Worm (Caenorhabditis elegans) whole organism, mixed stage, embryonic: ENCODE data around the gene C07G3.15.

Experiments
- blmp-1 ChIP-seq: fragments of 150-350 bp; optimal IDR thresholded peaks from 2 replicates; lab custom pipeline; 2014; ENCODE audit warnings: missing biosample characterization, missing genetic modification characterization
- elt-3 ChIP-seq: fragments of 150-350 bp; optimal IDR thresholded peaks from 2 replicates; lab custom pipeline; 2014; ENCODE audit warnings: missing biosample characterization, missing genetic modification characterization
- nhr-12 ChIP-seq: fragments of 150-350 bp; optimal IDR thresholded peaks from 2 replicates; lab custom pipeline; 2014; ENCODE audit warnings: missing biosample characterization, missing genetic modification characterization
- nhr-237 ChIP-seq: fragments of 150-350 bp; optimal IDR thresholded peaks from 2 replicates; lab custom pipeline; 2014; ENCODE audit warnings: missing biosample characterization, missing genetic modification characterization
- nhr-76 ChIP-seq: sonication (generic microtip); optimal IDR thresholded peaks from 2 replicates; lab custom pipeline; 2017; ENCODE audit warnings: missing biosample characterization, missing genetic modification characterization
- pha-4 ChIP-seq: fragments of 150-350 bp; optimal IDR thresholded peaks from 2 replicates; lab custom pipeline; 2018; ENCODE audit warnings: missing biosample characterization, missing genetic modification reagents, missing genetic modification characterization
- sem-2 ChIP-seq: fragments of 200-800 bp; sonication (Bioruptor generic); optimal IDR thresholded peaks from 2 replicates; lab custom pipeline; 2018; ENCODE audit warnings: mild to moderate bottlenecking, missing genetic modification characterization, missing compliant biosample characterization
- snpc-4 ChIP-seq: fragments of 150-350 bp; optimal IDR thresholded peaks from 2 replicates; lab custom pipeline; 2014; ENCODE audit warnings: missing biosample characterization, missing genetic modification characterization
- sptf-1 ChIP-seq: sonication (generic microtip); optimal IDR thresholded peaks from 2 replicates; lab custom pipeline; 2017; ENCODE audit warnings: mild to moderate bottlenecking, missing genetic modification characterization, moderate library complexity, missing compliant biosample characterization
- unc-39 ChIP-seq: fragments of 150-350 bp; optimal IDR thresholded peaks from 2 replicates; lab custom pipeline; 2014; ENCODE audit warnings: missing biosample characterization, missing genetic modification characterization
- unc-62 ChIP-seq: fragments of 150-350 bp; optimal IDR thresholded peaks from 2 replicates; lab custom pipeline; 2014; ENCODE audit warnings: missing biosample characterization, missing genetic modification reagents, missing genetic modification characterization
- ztf-11 ChIP-seq: fragments of 150-350 bp; optimal IDR thresholded peaks from 2 replicates; lab custom pipeline; 2014; ENCODE audit warnings: missing biosample characterization, missing genetic modification characterization

DNA sequence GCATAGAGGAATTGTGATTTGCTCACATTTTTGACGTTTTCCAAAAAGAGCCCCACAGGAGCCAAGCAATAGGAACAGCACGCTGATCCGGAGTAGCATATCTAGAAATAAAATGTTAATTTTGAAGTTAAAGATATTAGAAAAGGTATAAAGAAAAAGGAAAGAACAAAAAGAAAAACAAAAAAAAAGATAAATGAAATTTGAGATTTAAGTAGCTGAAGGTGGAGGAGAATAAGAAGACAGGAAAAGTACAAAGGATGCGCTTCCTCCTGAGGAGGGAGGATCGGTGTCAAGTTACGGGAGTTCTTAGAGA, 52.0 kb downstream of the C07G3.15 start, which contains the start of gene cfz-2:
- TF ChIP-seq nhr-76 (tag; lab: Kevin White, UChicago), result no peak
- no peak for TF ChIP-seq nhr-12
- TF ChIP-seq unc-62 (GFP tag; lab: Kevin White, UChicago), result no peak
- TF ChIP-seq unc-39 (tag; lab: Kevin White, UChicago), result no peak
- TF ChIP-seq snpc-4 (tag; lab: Kevin White, UChicago), result no peak
- no peak for TF ChIP-seq blmp-1
- no peak for TF ChIP-seq sptf-1
- TF ChIP-seq pha-4 (tag; lab: Kevin White, UChicago), result no peak
- TF ChIP-seq sem-2 (GFP tag; lab: Kevin White, UChicago), result no peak
- no peak for TF ChIP-seq ztf-11
- TF ChIP-seq elt-3 (tag; lab: Kevin White, UChicago), result no peak
- TF ChIP-seq nhr-237 (tag; lab: Kevin White, UChicago), result no peak
